Worm (Caenorhabditis elegans) whole organism, L4 larva: ENCODE measurements around the gene F43G6.7.

ENCODE experiments used
- F26F4.8 ChIP-seq: fragments of 200-800 bp; sonication (Bioruptor generic); conservative IDR thresholded peaks from 2 replicates; pipeline ENCODE4 v1.3.6; 2022; ENCODE audit warnings: missing genetic modification characterization, missing compliant biosample characterization
- ama-1 ChIP-seq: fragments of 150-350 bp; optimal IDR thresholded peaks from 2 replicates; lab custom pipeline; 2014; ENCODE audit warnings: inconsistent platforms, mixed read lengths
- ceh-82 ChIP-seq: sonication (generic microtip); optimal IDR thresholded peaks from 2 replicates; lab custom pipeline; 2017; ENCODE audit warnings: missing biosample characterization, missing genetic modification characterization
- daf-12 ChIP-seq: fragments of 150-350 bp; optimal IDR thresholded peaks from 2 replicates; lab custom pipeline; 2014; ENCODE audit warnings: missing biosample characterization, missing genetic modification reagents, missing genetic modification characterization
- fkh-10 ChIP-seq: fragments of 150-350 bp; optimal IDR thresholded peaks from 2 replicates; lab custom pipeline; 2014; ENCODE audit warnings: missing biosample characterization, missing genetic modification reagents, missing genetic modification characterization
- pha-4 ChIP-seq, 2 experiments: fragments of 150-350 bp in 1 of 2; fragments of 200-800 bp in 1 of 2; sonication (Bioruptor generic) in 1 of 2; IDR thresholded peaks in 1 of 2; optimal IDR thresholded peaks in 1 of 2; 2 replicates each; pipeline versions ENCODE4 v1.3.6 to Lab custom; 2014 to 2022; ENCODE audit warnings: missing genetic modification characterization in 2 of 2, missing genetic modification reagents in 2 of 2, missing biosample characterization in 1 of 2, missing compliant biosample characterization in 1 of 2
- zag-1 ChIP-seq: fragments of 150-350 bp; optimal IDR thresholded peaks from 2 replicates; lab custom pipeline; 2014; ENCODE audit warnings: missing biosample characterization, missing genetic modification characterization
- zfp-3 ChIP-seq: fragments of 200-800 bp; sonication (Bioruptor generic); conservative IDR thresholded peaks from 2 replicates; pipeline ENCODE4 v1.3.6; 2022; ENCODE audit warnings: missing genetic modification reagents, missing genetic modification characterization, missing compliant biosample characterization

DNA sequence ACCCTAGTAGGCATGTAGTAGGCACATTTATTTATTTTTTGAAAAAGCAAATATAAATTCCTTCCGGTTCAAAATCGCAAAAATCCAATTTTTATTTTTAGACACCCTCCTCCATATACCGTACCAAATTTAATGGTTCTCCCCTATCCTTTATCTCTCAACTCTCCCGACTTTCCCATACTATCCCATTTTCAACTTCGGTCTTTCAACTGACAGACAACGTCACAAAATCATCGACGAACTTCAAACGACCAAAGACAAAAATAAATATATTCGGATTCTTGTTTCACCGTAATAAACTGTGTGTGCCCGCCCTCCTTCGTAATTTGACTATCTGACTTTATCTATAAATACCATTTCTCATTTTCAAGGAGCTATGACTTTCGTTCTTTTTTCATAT is 24.6 kb downstream of the F43G6.7 start, which contains the start of gene T27D12.6:
- TF ChIP-seq zag-1 = no peak
- TF ChIP-seq zfp-3 = no peak
- no peak for TF ChIP-seq ceh-82 (tag; lab: Kevin White, UChicago)
- no peak for TF ChIP-seq ama-1
- no peak for TF ChIP-seq daf-12 (tag; lab: Kevin White, UChicago)
- no peak for TF ChIP-seq fkh-10 (GFP tag; lab: Kevin White, UChicago)
- TF ChIP-seq pha-4 (GFP tag; IDR thresholded peaks at IDR 0.05; lab: Robert Waterston, UW) = no peak
- no peak for TF ChIP-seq pha-4 (tag; optimal IDR thresholded peaks at IDR 0.05; lab: Kevin White, UChicago)
- TF ChIP-seq F26F4.8 = no peak
